Comparison of ENCODE assay signal across 1 fruit fly cellular context in genomic region chr2L:18454128-18454788, dm6.
TF ChIP-seq lines count a peak whose summit lies in the region.

TSS of gene bsf (minus strand) at chr2L:18454587.
TSS of gene Ntf-2r (plus strand) at chr2L:18454649.

TF ChIP-seq in whole organism, embryonic, 481 proteins besides CTCF, POLR2A, EP300 and RAD21 (continued from another document):
- TF ChIP-seq CG7271 (tag; optimal IDR thresholded peaks at IDR 0.05; lab: Kevin White, UChicago) (no peak), dysf (GFP tag; IDR thresholded peaks at IDR 0.05; lab: Robert Waterston, UW) (no peak; the same call in 2 of the 3 replicates), Nf-YB (GFP tag; optimal IDR thresholded peaks at IDR 0.05; lab: Kevin White, UChicago) (no peak), Rfx (GFP tag; IDR thresholded peaks at IDR 0.05; lab: Robert Waterston, UW) (0 out of 2 replicates have a peak, but pooled peaks have one; percentile 9), chm (GFP tag; IDR thresholded peaks at IDR 0.05; lab: Robert Waterston, UW) (no peak), CG17385 (GFP tag; optimal IDR thresholded peaks at IDR 0.05; lab: Kevin White, UChicago) (no peak), insv (GFP tag; optimal IDR thresholded peaks at IDR 0.05; lab: Kevin White, UChicago) (no peak), MESR4 (GFP tag; optimal IDR thresholded peaks at IDR 0.05; lab: Kevin White, UChicago) (peak; percentile 67), CG10462 (GFP tag; optimal IDR thresholded peaks at IDR 0.05; lab: Kevin White, UChicago) (no peak), MBD-R2 (GFP tag; IDR thresholded peaks at IDR 0.05; lab: Robert Waterston, UW) (peak; percentile 74), GATAe (GFP tag; conservative IDR thresholded peaks at IDR 0.05; lab: Robert Waterston, UW) (no peak), ham (GFP tag; IDR thresholded peaks at IDR 0.05; lab: Robert Waterston, UW) (no peak), CG17361 (GFP tag; IDR thresholded peaks at IDR 0.05; lab: Robert Waterston, UW) (no peak), sc (optimal IDR thresholded peaks at IDR 0.05; lab: Kevin White, UChicago) (no peak), sc (GFP tag; optimal IDR thresholded peaks at IDR 0.05; lab: Kevin White, UChicago) (no peak), CG2120 (GFP tag; optimal IDR thresholded peaks at IDR 0.05; lab: Kevin White, UChicago) (no peak)
